Worm (Caenorhabditis elegans): ENCODE data around the gene CD4.11.

The CD4.11 gene

DNA sequence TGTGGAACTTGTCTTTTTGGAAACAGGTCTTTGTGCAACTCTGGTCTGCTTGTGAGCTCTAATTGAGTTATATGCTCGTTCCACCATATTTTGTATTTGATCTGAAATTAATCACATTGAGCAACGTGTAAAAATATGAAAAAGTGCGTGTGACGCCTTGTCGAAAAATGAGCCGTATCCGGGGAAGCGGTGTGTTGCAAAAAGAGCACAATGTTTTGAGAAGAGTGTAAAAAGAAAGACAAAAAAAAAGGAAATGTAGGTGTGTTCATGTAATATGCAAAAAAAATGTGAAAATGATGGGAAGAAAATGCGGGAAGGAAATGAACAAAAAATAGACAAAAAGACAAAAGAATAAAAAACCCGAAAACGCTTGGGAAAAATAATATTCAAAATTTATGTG is 45.9 kb downstream of the CD4.11 start, which contains the start of gene acy-4:
Gene acy-4 (minus strand): TSS at position 101 of the 400 bp plus-strand sequence.
- TF ChIP-seq F44E2.7 (GFP tag; IDR thresholded peaks at IDR 0.05) (no peak), lin-1 (GFP tag; IDR thresholded peaks at IDR 0.05) (no peak), ama-1 (optimal IDR thresholded peaks at IDR 0.05) (no peak), daf-12 (tag; optimal IDR thresholded peaks at IDR 0.05) (no peak), dmd-9 (GFP tag; IDR thresholded peaks at IDR 0.05) (no peak), mxl-2 (GFP tag; conservative IDR thresholded peaks at IDR 0.05) (no peak), dmd-8 (GFP tag; IDR thresholded peaks at IDR 0.05) (no peak), nhr-77 (tag; optimal IDR thresholded peaks at IDR 0.05) (no peak), mdl-1 (tag; optimal IDR thresholded peaks at IDR 0.05) (no peak), daf-19 (GFP tag; conservative IDR thresholded peaks at IDR 0.05) (no peak), unc-62 (GFP tag; optimal IDR thresholded peaks at IDR 0.05 in 1 of 2) (no peak), unc-62 (tag; optimal IDR thresholded peaks at IDR 0.05) (no peak), madf-5 (GFP tag; IDR thresholded peaks at IDR 0.05) (no peak), aly-2 (tag; optimal IDR thresholded peaks at IDR 0.05) (no peak), lin-13 (GFP tag; optimal IDR thresholded peaks at IDR 0.05) (no peak), tag-97 (GFP tag; IDR thresholded peaks at IDR 0.05) (no peak), pqm-1 (tag; optimal IDR thresholded peaks at IDR 0.05) (no peak), R02D3.7 (tag; optimal IDR thresholded peaks at IDR 0.05) (no peak), Y75B8A.6 (GFP tag; IDR thresholded peaks at IDR 0.05) (no peak), mep-1 (tag; optimal IDR thresholded peaks at IDR 0.05) (no peak)

DNA sequence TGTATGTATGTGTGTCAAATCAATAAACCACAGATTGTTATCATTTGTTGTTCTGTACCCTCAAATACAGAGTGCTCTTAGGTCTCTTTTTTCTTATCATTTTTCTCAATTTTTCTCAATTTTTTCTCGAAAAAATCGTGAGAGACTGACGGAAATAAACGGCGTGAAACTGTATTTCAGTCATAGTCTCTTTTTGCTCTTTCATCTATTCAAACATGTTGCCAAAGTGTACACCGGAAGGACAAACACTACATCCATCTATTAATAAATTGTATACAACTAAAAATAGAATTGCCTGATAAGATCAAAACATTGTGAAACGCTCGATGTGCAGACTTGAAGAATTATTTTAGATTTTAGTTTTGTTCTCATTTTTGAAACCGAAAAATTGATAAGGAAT is 49.5 kb downstream of the CD4.11 start:
- TF ChIP-seq dve-1 (tag; optimal IDR thresholded peaks at IDR 0.05; ENCODE audit: insufficient read depth) (peak; percentile 32), ctbp-1 (GFP tag; IDR thresholded peaks at IDR 0.05) (no peak), dmd-6 (GFP tag; IDR thresholded peaks at IDR 0.05) (peak; percentile 28; the same call in 1 of the 2 replicates), saeg-2 (GFP tag; IDR thresholded peaks at IDR 0.05) (no peak), nhr-6 (tag; optimal IDR thresholded peaks at IDR 0.05) (peak; percentile 6), daf-16 (GFP tag; optimal IDR thresholded peaks at IDR 0.05) (no peak), daf-16 (tag; optimal IDR thresholded peaks at IDR 0.05) (peak; percentile 66), ama-1 (optimal IDR thresholded peaks at IDR 0.05) (no peak), nhr-28 (tag; optimal IDR thresholded peaks at IDR 0.05) (peak; percentile 18), ceh-62 (tag; optimal IDR thresholded peaks at IDR 0.05) (no peak)

All from whole organism, L4 larva.